Worm (Caenorhabditis elegans): Measurements from ENCODE around the gene F46B6.13.

The F46B6.13 gene

DNA sequence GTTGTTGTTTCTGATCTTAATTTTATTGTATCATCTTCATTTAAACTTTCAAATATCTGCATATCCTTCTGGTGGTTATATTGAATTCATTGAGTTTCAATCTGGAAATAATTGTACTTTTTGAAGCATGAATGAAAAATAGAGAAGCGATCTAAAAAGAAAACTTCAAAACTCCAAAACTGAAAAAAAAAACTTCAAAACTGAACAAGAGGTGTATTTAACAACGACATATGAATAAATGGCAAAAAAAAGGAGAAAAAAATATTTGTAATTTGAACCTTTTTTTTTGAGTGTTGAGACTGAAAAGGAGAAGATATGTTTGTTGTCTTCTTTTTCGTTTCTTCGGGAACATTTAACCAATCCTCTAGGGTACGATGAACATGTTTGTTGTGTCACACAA, 41.1 kb downstream of the F46B6.13 start, which contains the start of gene F58E6.11:
Gene F58E6.11, minus strand, starts transcription at position 101 of the 400 bp plus-strand sequence.
- no peak for TF ChIP-seq sea-1 (GFP tag; conservative IDR thresholded peaks at IDR 0.05)
- no peak for TF ChIP-seq ets-7 (tag; optimal IDR thresholded peaks at IDR 0.05)
- no peak for TF ChIP-seq scrt-1 (GFP tag; IDR thresholded peaks at IDR 0.05)

DNA sequence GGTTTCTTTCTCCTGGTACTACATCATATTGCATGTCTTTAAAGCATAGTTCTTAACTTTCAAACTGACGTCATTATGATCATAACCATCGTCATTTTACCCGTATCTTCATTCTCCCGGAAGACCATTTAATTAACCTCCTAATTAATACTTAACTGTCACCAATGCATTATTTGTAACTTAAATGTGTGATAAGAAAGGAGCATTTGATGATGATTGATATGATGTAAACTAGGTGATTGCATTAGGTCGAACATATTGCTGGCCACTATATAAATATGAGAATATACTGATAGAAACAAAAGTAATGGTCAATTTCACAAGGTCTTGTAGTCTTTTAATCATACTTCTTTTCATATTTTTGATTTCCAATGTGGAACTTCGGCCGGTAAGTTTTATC, 42.7 kb downstream of the F46B6.13 start, which contains the start of gene hrg-3:
Gene hrg-3, plus strand, starts transcription at position 227 of the 400 bp plus-strand sequence.
- TF ChIP-seq flt-1 (GFP tag; IDR thresholded peaks at IDR 0.05): no peak
- TF ChIP-seq tbx-11 (GFP tag; IDR thresholded peaks at IDR 0.05): no peak
- no peak for TF ChIP-seq pes-1 (GFP tag; IDR thresholded peaks at IDR 0.05)
- TF ChIP-seq ceh-13 (GFP tag; optimal IDR thresholded peaks at IDR 0.05): no peak
- no peak for TF ChIP-seq sea-1 (GFP tag; conservative IDR thresholded peaks at IDR 0.05)
- TF ChIP-seq ets-7 (tag; optimal IDR thresholded peaks at IDR 0.05): no peak
- TF ChIP-seq hnd-1 (tag; optimal IDR thresholded peaks at IDR 0.05): no peak
- TF ChIP-seq scrt-1 (GFP tag; IDR thresholded peaks at IDR 0.05): no peak
- no peak for TF ChIP-seq hmbx-1 (tag; optimal IDR thresholded peaks at IDR 0.05)

ce11 chrV:9755725-9756124, 43.3 kb downstream of the F46B6.13 start, which contains the start of gene F58E6.8:
Gene F58E6.8, minus strand, starts transcription at chrV:9755825.
- TF ChIP-seq scrt-1 (GFP tag; IDR thresholded peaks at IDR 0.05): no peak

DNA sequence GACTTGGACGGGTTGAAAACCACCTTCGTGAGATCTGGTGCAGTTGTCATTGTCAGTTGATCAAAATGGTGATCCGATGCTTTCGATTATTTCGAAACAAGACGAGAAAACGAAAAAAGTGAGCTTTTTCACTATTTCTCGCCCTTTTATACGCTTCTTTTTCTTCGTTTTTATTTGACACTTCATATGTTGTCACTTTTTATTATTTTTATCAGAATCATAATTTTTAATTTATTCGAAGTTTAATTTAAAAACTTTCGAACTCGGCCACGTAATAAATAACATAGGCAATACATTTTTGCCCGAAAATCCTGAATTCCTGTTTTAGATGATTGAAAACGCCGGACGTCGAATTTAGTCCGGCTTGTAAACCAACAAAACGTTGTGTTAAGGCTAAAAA, 44.5 kb downstream of the F46B6.13 start, which contains the start of gene F58E6.5:
Gene F58E6.5, minus strand, starts transcription at position 101 of the 400 bp plus-strand sequence.
- no peak for TF ChIP-seq aly-1 (tag; optimal IDR thresholded peaks at IDR 0.05)
- no peak for TF ChIP-seq F13C5.2 (tag; optimal IDR thresholded peaks at IDR 0.05)
- no peak for TF ChIP-seq sea-1 (GFP tag; conservative IDR thresholded peaks at IDR 0.05)
- TF ChIP-seq pes-1 (GFP tag; IDR thresholded peaks at IDR 0.05): no peak
- TF ChIP-seq flt-1 (GFP tag; IDR thresholded peaks at IDR 0.05): no peak
- TF ChIP-seq hmg-4 (GFP tag; optimal IDR thresholded peaks at IDR 0.05): no peak
- no peak for TF ChIP-seq ceh-13 (GFP tag; optimal IDR thresholded peaks at IDR 0.05)
- no peak for TF ChIP-seq ets-7 (tag; optimal IDR thresholded peaks at IDR 0.05)
- TF ChIP-seq tbx-11 (GFP tag; IDR thresholded peaks at IDR 0.05): no peak
- no peak for TF ChIP-seq tbx-37 (GFP tag; conservative IDR thresholded peaks at IDR 0.05)
- no peak for TF ChIP-seq hmbx-1 (tag; optimal IDR thresholded peaks at IDR 0.05)
- no peak for TF ChIP-seq tra-4 (tag; optimal IDR thresholded peaks at IDR 0.05)
- no peak for TF ChIP-seq hnd-1 (tag; optimal IDR thresholded peaks at IDR 0.05)
- TF ChIP-seq ama-1 (optimal IDR thresholded peaks at IDR 0.05): no peak
- no peak for TF ChIP-seq scrt-1 (GFP tag; IDR thresholded peaks at IDR 0.05)

ce11 chrV:9753554-9753953, 45.4 kb downstream of the F46B6.13 start:
- TF ChIP-seq ets-7 (tag; optimal IDR thresholded peaks at IDR 0.05): no peak

ce11 chrV:9752918-9753317, 46.1 kb downstream of the F46B6.13 start, which contains the start of gene F58E6.6:
Gene F58E6.6, minus strand, starts transcription at chrV:9753018.
- TF ChIP-seq ets-7 (tag; optimal IDR thresholded peaks at IDR 0.05) (no peak), tbx-37 (GFP tag; conservative IDR thresholded peaks at IDR 0.05) (no peak), tbx-11 (GFP tag; IDR thresholded peaks at IDR 0.05) (no peak), B0310.2 (tag; optimal IDR thresholded peaks at IDR 0.05) (no peak), pes-1 (GFP tag; IDR thresholded peaks at IDR 0.05) (no peak), hmg-4 (GFP tag; optimal IDR thresholded peaks at IDR 0.05) (no peak), aly-1 (tag; optimal IDR thresholded peaks at IDR 0.05) (no peak), sea-1 (GFP tag; conservative IDR thresholded peaks at IDR 0.05) (no peak), hnd-1 (tag; optimal IDR thresholded peaks at IDR 0.05) (no peak), flt-1 (GFP tag; IDR thresholded peaks at IDR 0.05) (no peak), tra-4 (tag; optimal IDR thresholded peaks at IDR 0.05) (no peak), ceh-13 (GFP tag; optimal IDR thresholded peaks at IDR 0.05) (no peak), F13C5.2 (tag; optimal IDR thresholded peaks at IDR 0.05) (no peak), scrt-1 (GFP tag; IDR thresholded peaks at IDR 0.05) (no peak), hmbx-1 (tag; optimal IDR thresholded peaks at IDR 0.05) (no peak)

- TF ChIP-seq sea-1 (GFP tag; conservative IDR thresholded peaks at IDR 0.05) (no peak), flt-1 (GFP tag; IDR thresholded peaks at IDR 0.05) (no peak), tra-4 (tag; optimal IDR thresholded peaks at IDR 0.05) (no peak), hmg-4 (GFP tag; optimal IDR thresholded peaks at IDR 0.05) (no peak), ets-7 (tag; optimal IDR thresholded peaks at IDR 0.05) (no peak), scrt-1 (GFP tag; IDR thresholded peaks at IDR 0.05) (no peak), tbx-37 (GFP tag; conservative IDR thresholded peaks at IDR 0.05) (no peak), pes-1 (GFP tag; IDR thresholded peaks at IDR 0.05) (no peak), ceh-13 (GFP tag; optimal IDR thresholded peaks at IDR 0.05) (no peak), B0310.2 (tag; optimal IDR thresholded peaks at IDR 0.05) (no peak), F13C5.2 (tag; optimal IDR thresholded peaks at IDR 0.05) (no peak), ama-1 (optimal IDR thresholded peaks at IDR 0.05) (no peak), ceh-36 (tag; optimal IDR thresholded peaks at IDR 0.05) (no peak), aly-1 (tag; optimal IDR thresholded peaks at IDR 0.05) (no peak), hmbx-1 (tag; optimal IDR thresholded peaks at IDR 0.05) (no peak), tbx-11 (GFP tag; IDR thresholded peaks at IDR 0.05) (no peak)
Observed at ce11 chrV:9750308-9750707, 48.7 kb downstream of the F46B6.13 start, which contains the start of gene F58E6.4. Gene F58E6.4, minus strand, starts transcription at chrV:9750408.

Data from whole organism, early embryonic.